Fruit fly (Drosophila melanogaster): ENCODE data around the gene Clp.

Clp gene

dm6 chr2L:855052-855547 lies 35.3 kb downstream of the Clp start, which contains the start of gene CG13949 (continued):
- TF ChIP-seq stc (GFP tag; IDR thresholded peaks at IDR 0.05) = peak; percentile 76
- peak; percentile 87 for TF ChIP-seq CG11456 (GFP tag; IDR thresholded peaks at IDR 0.05)
- peak; percentile 60 for TF ChIP-seq CG32772 (GFP tag; IDR thresholded peaks at IDR 0.05)
- TF ChIP-seq fu2 (GFP tag; optimal IDR thresholded peaks at IDR 0.05) = peak; percentile 45
- TF ChIP-seq odd (GFP tag; optimal IDR thresholded peaks at IDR 0.05) = peak; percentile 22
- TF ChIP-seq CG11398 (GFP tag; optimal IDR thresholded peaks at IDR 0.05) = peak; percentile 54
- peak; percentile 80 for TF ChIP-seq rib (GFP tag; IDR thresholded peaks at IDR 0.05)
- TF ChIP-seq pan (optimal IDR thresholded peaks at IDR 0.05) = no peak
- peak in 1 of 2 experiments; percentile 83 for TF ChIP-seq pan (GFP tag; optimal IDR thresholded peaks at IDR 0.05 in 1 of 2, IDR thresholded peaks at IDR 0.05 in 1 of 2)
- TF ChIP-seq CG11696 (GFP tag; IDR thresholded peaks at IDR 0.05) = 0 out of 2 replicates have a peak, but pooled peaks have one; percentile 57
- peak; percentile 81 for TF ChIP-seq CG2120 (GFP tag; optimal IDR thresholded peaks at IDR 0.05)
- TF ChIP-seq sc (optimal IDR thresholded peaks at IDR 0.05) = no peak
- TF ChIP-seq sc (GFP tag; optimal IDR thresholded peaks at IDR 0.05) = no peak
- peak; percentile 64 for TF ChIP-seq CG34376 (GFP tag; optimal IDR thresholded peaks at IDR 0.05)
- TF ChIP-seq CG7839 (tag; optimal IDR thresholded peaks at IDR 0.05) = peak; percentile 73
- TF ChIP-seq pzg (GFP tag; optimal IDR thresholded peaks at IDR 0.05) = peak; percentile 55
- TF ChIP-seq wor (GFP tag; IDR thresholded peaks at IDR 0.05) = no peak
- TF ChIP-seq CG8478 (optimal IDR thresholded peaks at IDR 0.05) = peak; percentile 17
- TF ChIP-seq CG17568 (GFP tag; optimal IDR thresholded peaks at IDR 0.05) = peak; percentile 55
- TF ChIP-seq CG30020 (tag; optimal IDR thresholded peaks at IDR 0.05) = peak; percentile 23
- no peak for TF ChIP-seq CG14965 (GFP tag; optimal IDR thresholded peaks at IDR 0.05; ENCODE audit: borderline replicate concordance)
- peak; percentile 100 for TF ChIP-seq Myb (GFP tag; optimal IDR thresholded peaks at IDR 0.05)
- TF ChIP-seq Six4 (GFP tag; optimal IDR thresholded peaks at IDR 0.05) = peak; percentile 0
- peak; percentile 73 for TF ChIP-seq CG1603 (tag; optimal IDR thresholded peaks at IDR 0.05)
- TF ChIP-seq Ets97D (GFP tag; optimal IDR thresholded peaks at IDR 0.05) = peak; percentile 68
- TF ChIP-seq CG15514 (GFP tag; optimal IDR thresholded peaks at IDR 0.05) = peak; percentile 70
- TF ChIP-seq CG6813 (GFP tag; optimal IDR thresholded peaks at IDR 0.05) = peak; percentile 30
- TF ChIP-seq D19B (GFP tag; optimal IDR thresholded peaks at IDR 0.05) = no peak
- no peak for TF ChIP-seq repo (GFP tag; optimal IDR thresholded peaks at IDR 0.05)
- TF ChIP-seq CG14710 (tag; optimal IDR thresholded peaks at IDR 0.05) = peak; percentile 55
- TF ChIP-seq Aef1 (GFP tag; IDR thresholded peaks at IDR 0.05) = peak; percentile 82
- TF ChIP-seq fd3F (GFP tag; optimal IDR thresholded peaks at IDR 0.05) = peak; percentile 38
- TF ChIP-seq Dbx (GFP tag; IDR thresholded peaks at IDR 0.05) = peak; percentile 82
- peak; percentile 39 for TF ChIP-seq CG9215 (GFP tag; IDR thresholded peaks at IDR 0.05)
- TF ChIP-seq Hr78 (GFP tag; optimal IDR thresholded peaks at IDR 0.05) = peak in 1 of 2 experiments; percentile 37
- TF ChIP-seq CG31365 (tag; optimal IDR thresholded peaks at IDR 0.05) = no peak
- TF ChIP-seq CG17361 (GFP tag; IDR thresholded peaks at IDR 0.05) = peak; percentile 66; the same call in 2 of the 3 replicates
- no peak for TF ChIP-seq hth (optimal IDR thresholded peaks at IDR 0.05)
- TF ChIP-seq eyg (GFP tag; optimal IDR thresholded peaks at IDR 0.05) = no peak
- TF ChIP-seq tio (GFP tag; optimal IDR thresholded peaks at IDR 0.05) = no peak
- TF ChIP-seq sens (GFP tag) = peak; percentile 94
- TF ChIP-seq ERR (GFP tag; optimal IDR thresholded peaks at IDR 0.05) = no peak
- TF ChIP-seq Lim3 (GFP tag; IDR thresholded peaks at IDR 0.05) = no peak
- TF ChIP-seq bab2 (GFP tag; optimal IDR thresholded peaks at IDR 0.05) = peak; percentile 51
- peak; percentile 82 for TF ChIP-seq MBD-R2 (GFP tag; IDR thresholded peaks at IDR 0.05)
- no peak for TF ChIP-seq YL-1 (GFP tag; optimal IDR thresholded peaks at IDR 0.05)
- 0 out of 2 replicates have a peak, but pooled peaks have one; percentile 8 for TF ChIP-seq Poxn (GFP tag; IDR thresholded peaks at IDR 0.05)
- TF ChIP-seq ro (GFP tag; IDR thresholded peaks at IDR 0.05) = no peak
- no peak for TF ChIP-seq org-1 (GFP tag; optimal IDR thresholded peaks at IDR 0.05)
- peak; percentile 20; the same call in 1 of the 2 replicates for TF ChIP-seq toy (GFP tag; IDR thresholded peaks at IDR 0.05)
- peak; percentile 20 for TF ChIP-seq Ssrp (tag; optimal IDR thresholded peaks at IDR 0.05)
- TF ChIP-seq ems (GFP tag; optimal IDR thresholded peaks at IDR 0.05) = peak; percentile 31
